Worm (Caenorhabditis elegans) whole organism, late embryonic: ENCODE results near the gene unc-64.

ENCODE experiments used
- fkh-10 ChIP-seq: fragments of 150-350 bp; optimal IDR thresholded peaks from 2 replicates; lab custom pipeline; 2014; ENCODE audit warnings: missing biosample characterization, missing genetic modification reagents, missing genetic modification characterization
- lin-11 ChIP-seq: fragments of 200-800 bp; sonication (Bioruptor generic); optimal IDR thresholded peaks from 2 replicates; lab custom pipeline; 2018; ENCODE audit warnings: mild to moderate bottlenecking, missing genetic modification characterization, missing compliant biosample characterization
- madf-2 ChIP-seq: sonication (generic microtip); optimal IDR thresholded peaks from 2 replicates; lab custom pipeline; 2017; ENCODE audit warnings: missing genetic modification characterization, missing compliant biosample characterization
- tbx-2 ChIP-seq: sonication (generic microtip); optimal IDR thresholded peaks from 2 replicates; lab custom pipeline; 2016; ENCODE audit warnings: missing genetic modification characterization, missing compliant biosample characterization
- unc-86 ChIP-seq: sonication (generic microtip); optimal IDR thresholded peaks from 2 replicates; lab custom pipeline; 2016; ENCODE audit warnings: missing genetic modification characterization, missing compliant biosample characterization

DNA sequence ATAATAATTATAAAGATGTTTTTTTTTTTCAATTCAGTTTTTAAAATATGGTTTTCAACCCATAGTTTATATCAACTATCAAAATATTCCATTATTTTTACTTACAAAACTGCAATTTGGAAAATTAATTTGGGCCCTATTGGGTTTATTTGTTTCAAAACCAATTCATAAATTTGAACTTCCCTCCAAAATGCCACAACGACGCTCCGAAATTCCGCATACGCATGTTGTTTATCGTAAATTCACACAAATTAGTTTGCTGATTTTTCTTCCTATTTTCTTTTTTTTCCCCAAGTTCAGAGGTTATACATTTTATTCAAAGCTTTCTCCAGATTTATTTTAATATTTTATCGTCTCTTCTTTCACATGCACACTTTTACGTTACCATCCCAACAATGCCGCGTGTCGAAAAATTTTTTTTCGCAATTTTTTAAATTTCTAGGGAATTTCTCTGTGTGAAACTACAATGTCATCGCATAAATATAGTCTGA, 20.6 kb upstream of the unc-64 start, which contains the start of gene F56A8.3:
- TF ChIP-seq tbx-2 (no peak), unc-86 (tag; lab: Kevin White, UChicago) (no peak), fkh-10 (no peak), madf-2 (no peak), lin-11 (tag; lab: Kevin White, UChicago) (no peak)
